Worm (Caenorhabditis elegans): ENCODE measurements around the gene glct-6.

- TF ChIP-seq nhr-77 (tag; optimal IDR thresholded peaks at IDR 0.05) = no peak
- no peak for TF ChIP-seq ama-1 (optimal IDR thresholded peaks at IDR 0.05)
- no peak for TF ChIP-seq tag-97 (GFP tag; IDR thresholded peaks at IDR 0.05)
- TF ChIP-seq dmd-6 (GFP tag; IDR thresholded peaks at IDR 0.05) = no peak
Observed at ce11 chrIV:3812812-3813211, 28.8 kb downstream of the glct-6 start.
